Worm (Caenorhabditis elegans): ENCODE measurements around the gene ins-13.
A peak's percentile ranks its signal among the peaks of the same experiment; 100 is the strongest.

ins-13 gene

ce11 chrII:5577060-5577459, 32.4 kb upstream of the ins-13 start (continued):
- TF ChIP-seq fkh-10 (GFP tag; optimal IDR thresholded peaks at IDR 0.05) = no peak
- no peak for TF ChIP-seq fkh-4 (tag; optimal IDR thresholded peaks at IDR 0.05; ENCODE audit: borderline replicate concordance)
- TF ChIP-seq Y116A8C.19 (tag; optimal IDR thresholded peaks at IDR 0.05; ENCODE audit: borderline replicate concordance) = no peak
- TF ChIP-seq C34B4.2 (tag; optimal IDR thresholded peaks at IDR 0.05) = no peak
- TF ChIP-seq pag-3 (tag; optimal IDR thresholded peaks at IDR 0.05; ENCODE audit: borderline replicate concordance, insufficient read depth) = no peak
- TF ChIP-seq nhr-28 (tag; optimal IDR thresholded peaks at IDR 0.05) = no peak
- TF ChIP-seq efl-1 (optimal IDR thresholded peaks at IDR 0.05) = peak; percentile 28 to 51
- peak; percentile 13 to 76 for TF ChIP-seq efl-1 (GFP tag; optimal IDR thresholded peaks at IDR 0.05 in 1 of 2)
- TF ChIP-seq pax-3 (tag; optimal IDR thresholded peaks at IDR 0.05) = no peak
- no peak for TF ChIP-seq unc-98 (GFP tag; IDR thresholded peaks at IDR 0.05)
- TF ChIP-seq nhr-47 (tag; optimal IDR thresholded peaks at IDR 0.05) = no peak
- TF ChIP-seq aly-2 (tag; optimal IDR thresholded peaks at IDR 0.05) = no peak
- no peak for TF ChIP-seq hlh-17 (GFP tag; optimal IDR thresholded peaks at IDR 0.05; ENCODE audit: borderline replicate concordance)
- TF ChIP-seq mef-2 (tag; optimal IDR thresholded peaks at IDR 0.05) = no peak
- peak; percentile 30 for TF ChIP-seq lin-14 (GFP tag; optimal IDR thresholded peaks at IDR 0.05)
- TF ChIP-seq F16B12.6 (tag; optimal IDR thresholded peaks at IDR 0.05) = no peak
- peak in 1 of 2 experiments; percentile 60 for TF ChIP-seq lsy-2 (tag; optimal IDR thresholded peaks at IDR 0.05)
- no peak for TF ChIP-seq nhr-77 (tag; optimal IDR thresholded peaks at IDR 0.05)
- TF ChIP-seq vab-15 (tag; optimal IDR thresholded peaks at IDR 0.05) = no peak
- TF ChIP-seq lir-3 (tag; optimal IDR thresholded peaks at IDR 0.05; ENCODE audit: poor library complexity) = no peak
- peak; percentile 34 for TF ChIP-seq nhr-20 (tag; optimal IDR thresholded peaks at IDR 0.05)
- TF ChIP-seq fkh-8 (tag; optimal IDR thresholded peaks at IDR 0.05) = peak; percentile 66
- TF ChIP-seq nhr-90 (tag; optimal IDR thresholded peaks at IDR 0.05; ENCODE audit: poor library complexity) = peak; percentile 10

- TF ChIP-seq nhr-71 (tag; optimal IDR thresholded peaks at IDR 0.05) = peak; percentile 16
- peak; percentile 11 for TF ChIP-seq elt-2 (tag; optimal IDR thresholded peaks at IDR 0.05)
- TF ChIP-seq elt-3 (tag; optimal IDR thresholded peaks at IDR 0.05) = no peak
- no peak for TF ChIP-seq unc-62 (GFP tag; optimal IDR thresholded peaks at IDR 0.05)
- TF ChIP-seq nhr-20 (tag; optimal IDR thresholded peaks at IDR 0.05) = peak; percentile 3
- TF ChIP-seq mep-1 (tag; optimal IDR thresholded peaks at IDR 0.05) = no peak
Observed at ce11 chrII:5574925-5575324, 30.3 kb upstream of the ins-13 start.

ce11 chrII:5572082-5572746, 27.6 kb upstream of the ins-13 start:
- TF ChIP-seq aha-1 (tag; optimal IDR thresholded peaks at IDR 0.05) (no peak), Y116A8C.19 (tag; optimal IDR thresholded peaks at IDR 0.05; ENCODE audit: borderline replicate concordance) (no peak), nhr-71 (tag; optimal IDR thresholded peaks at IDR 0.05) (peak; percentile 88), nhr-19 (GFP tag; conservative IDR thresholded peaks at IDR 0.05) (peak; percentile 43), hpl-2 (GFP tag; optimal IDR thresholded peaks at IDR 0.05) (no peak), efl-1 (optimal IDR thresholded peaks at IDR 0.05) (no peak), efl-1 (GFP tag; optimal IDR thresholded peaks at IDR 0.05 in 1 of 2) (peak in 1 of 2 experiments; percentile 85), C04F5.9 (tag; optimal IDR thresholded peaks at IDR 0.05) (no peak), snu-23 (GFP tag; optimal IDR thresholded peaks at IDR 0.05) (peak; percentile 81), nhr-85 (tag) (peak; percentile 93), nhr-20 (tag; optimal IDR thresholded peaks at IDR 0.05) (peak; percentile 82), elt-2 (tag; optimal IDR thresholded peaks at IDR 0.05) (peak; percentile 57), elt-3 (tag; optimal IDR thresholded peaks at IDR 0.05) (peak in 2 of 6 experiments; percentile 25 to 78), ztf-4 (tag; optimal IDR thresholded peaks at IDR 0.05) (peak; percentile 58), ztf-11 (tag; optimal IDR thresholded peaks at IDR 0.05) (no peak), lsy-2 (tag; optimal IDR thresholded peaks at IDR 0.05) (peak in 1 of 2 experiments; percentile 40), snpc-4 (tag; optimal IDR thresholded peaks at IDR 0.05) (no peak), skn-1 (tag; optimal IDR thresholded peaks at IDR 0.05) (peak; percentile 82), nhr-90 (tag; optimal IDR thresholded peaks at IDR 0.05; ENCODE audit: poor library complexity) (peak; percentile 63), lin-13 (GFP tag; optimal IDR thresholded peaks at IDR 0.05) (peak; percentile 30), nhr-77 (tag; optimal IDR thresholded peaks at IDR 0.05) (no peak), hlh-17 (GFP tag; optimal IDR thresholded peaks at IDR 0.05; ENCODE audit: borderline replicate concordance) (no peak), swsn-7 (tag; optimal IDR thresholded peaks at IDR 0.05) (peak; percentile 10), ceh-82 (tag; optimal IDR thresholded peaks at IDR 0.05) (no peak), nhr-11 (tag; optimal IDR thresholded peaks at IDR 0.05) (no peak), tbx-2 (tag; optimal IDR thresholded peaks at IDR 0.05) (peak; percentile 53), irx-1 (tag; optimal IDR thresholded peaks at IDR 0.05) (no peak), nhr-76 (tag; optimal IDR thresholded peaks at IDR 0.05) (no peak), nhr-47 (tag; optimal IDR thresholded peaks at IDR 0.05) (peak; percentile 45), lin-14 (GFP tag; optimal IDR thresholded peaks at IDR 0.05) (peak; percentile 70), zip-4 (GFP tag; optimal IDR thresholded peaks at IDR 0.05) (no peak)
